Fruit fly (Drosophila melanogaster) whole organism, embryonic: ENCODE data around the gene TfIIA-S.

Experiments
- CG10321 ChIP-seq: fragments of 200-800 bp; sonication (Bioruptor generic); IDR thresholded peaks from 2 replicates; pipeline ENCODE4 v1.3.6; 2022; ENCODE audit warnings: missing biosample characterization, missing genetic modification characterization
- CG10543 ChIP-seq: fragments of 200-800 bp; sonication (Bioruptor generic); optimal IDR thresholded peaks from 3 replicates; lab custom pipeline; 2017; ENCODE audit warnings: missing biosample characterization, mild to moderate bottlenecking, missing genetic modification characterization, moderate library complexity
- CG12071 ChIP-seq: fragments of 200-800 bp; sonication (Bioruptor generic); optimal IDR thresholded peaks from 3 replicates; lab custom pipeline; 2018; ENCODE audit warnings: missing biosample characterization, mild to moderate bottlenecking, missing genetic modification characterization
- CG12942 ChIP-seq: fragments of 200-800 bp; sonication (Bioruptor generic); optimal IDR thresholded peaks from 3 replicates; lab custom pipeline; 2016; ENCODE audit warnings: missing biosample characterization, missing genetic modification characterization
- CG13424 ChIP-seq: fragments of 200-800 bp; sonication (Bioruptor generic); optimal IDR thresholded peaks from 2 replicates; lab custom pipeline; 2019; ENCODE audit warnings: missing biosample characterization, mild to moderate bottlenecking, missing genetic modification characterization, moderate library complexity
- CG14050 ChIP-seq: fragments of 200-800 bp; sonication (Bioruptor generic); IDR thresholded peaks from 3 replicates; pipeline ENCODE4 v1.3.6; 2022; ENCODE audit warnings: missing biosample characterization, missing genetic modification characterization
- CG1602 ChIP-seq: fragments of 200-800 bp; sonication (Bioruptor generic); optimal IDR thresholded peaks from 3 replicates; lab custom pipeline; 2016; ENCODE audit warnings: missing biosample characterization, missing genetic modification characterization
- CG18764 ChIP-seq: fragments of 200-800 bp; sonication (Bioruptor generic); optimal IDR thresholded peaks from 3 replicates; lab custom pipeline; 2016; ENCODE audit warnings: missing biosample characterization, missing genetic modification characterization
- CG2889 ChIP-seq: fragments of 200-800 bp; sonication (Bioruptor generic); IDR thresholded peaks from 3 replicates; pipeline ENCODE4 v1.3.6; 2022; ENCODE audit warnings: missing biosample characterization, missing genetic modification characterization
- CG30403 ChIP-seq: fragments of 200-800 bp; sonication (Bioruptor generic); optimal IDR thresholded peaks from 3 replicates; lab custom pipeline; 2016; ENCODE audit warnings: missing biosample characterization, missing genetic modification characterization
- CG34422 ChIP-seq: fragments of 200-800 bp; sonication (Bioruptor generic); IDR thresholded peaks from 3 replicates; pipeline ENCODE4 v1.3.6; 2022; ENCODE audit warnings: missing biosample characterization, missing genetic modification characterization
- CG3838 ChIP-seq: fragments of 200-800 bp; sonication (Bioruptor generic); optimal IDR thresholded peaks from 3 replicates; lab custom pipeline; 2016; ENCODE audit warnings: missing biosample characterization, missing genetic modification characterization
- CG4360 ChIP-seq: fragments of 200-800 bp; sonication (Bioruptor generic); IDR thresholded peaks from 2 replicates; pipeline ENCODE4 v1.3.6; 2022; ENCODE audit warnings: missing biosample characterization, missing genetic modification characterization
- CG4424 ChIP-seq: fragments of 200-800 bp; sonication (Bioruptor generic); optimal IDR thresholded peaks from 3 replicates; lab custom pipeline; 2016; ENCODE audit warnings: missing biosample characterization, missing genetic modification characterization
- CG7745 ChIP-seq: fragments of 200-800 bp; sonication (Bioruptor generic); optimal IDR thresholded peaks from 2 replicates; lab custom pipeline; 2018; ENCODE audit warnings: missing biosample characterization, mild to moderate bottlenecking, missing genetic modification characterization, moderate library complexity
- CG7786 ChIP-seq: fragments of 200-800 bp; sonication (Bioruptor generic); optimal IDR thresholded peaks from 2 replicates; lab custom pipeline; 2016; ENCODE audit warnings: missing biosample characterization, missing genetic modification characterization
- CG7928 ChIP-seq: fragments of 200-800 bp; sonication (Bioruptor generic); optimal IDR thresholded peaks from 2 replicates; lab custom pipeline; 2017; ENCODE audit warnings: missing biosample characterization, mild to moderate bottlenecking, missing genetic modification characterization
- CG7963 ChIP-seq: fragments of 200-800 bp; sonication (Bioruptor generic); IDR thresholded peaks from 3 replicates; pipeline ENCODE4 v1.3.6; 2022; ENCODE audit warnings: missing biosample characterization, missing genetic modification characterization; ENCODE audit not compliant: partially characterized antibody
- CG9797 ChIP-seq: fragments of 200-800 bp; sonication (Bioruptor generic); optimal IDR thresholded peaks from 3 replicates; lab custom pipeline; 2018; ENCODE audit warnings: missing biosample characterization, mild to moderate bottlenecking, missing genetic modification characterization
- Chrac-16 ChIP-seq: fragments of 200-800 bp; sonication (Bioruptor generic); optimal IDR thresholded peaks from 3 replicates; lab custom pipeline; 2016; ENCODE audit warnings: missing biosample characterization, missing genetic modification characterization
- Deaf1 ChIP-seq: fragments of 200-800 bp; optimal IDR thresholded peaks from 3 replicates; lab custom pipeline; 2019; ENCODE audit warnings: missing biosample characterization, mild to moderate bottlenecking, missing genetic modification characterization, moderate library complexity
- Fer2 ChIP-seq: fragments of 200-800 bp; sonication (Bioruptor generic); optimal IDR thresholded peaks from 2 replicates; lab custom pipeline; 2018; ENCODE audit warnings: missing biosample characterization, mild to moderate bottlenecking, missing genetic modification characterization, moderate library complexity
- HHEX ChIP-seq: fragments of 200-800 bp; sonication (Bioruptor generic); optimal IDR thresholded peaks from 3 replicates; lab custom pipeline; 2017; ENCODE audit warnings: missing biosample characterization, mild to moderate bottlenecking, missing genetic modification characterization, missing genetic modification reagents
- Hmr ChIP-seq: fragments of 200-800 bp; sonication (Bioruptor generic); optimal IDR thresholded peaks from 3 replicates; lab custom pipeline; 2017; ENCODE audit warnings: mild to moderate bottlenecking, missing biosample characterization, missing genetic modification reagents, missing genetic modification characterization
- Hmx ChIP-seq: fragments of 200-800 bp; sonication (Bioruptor generic); optimal IDR thresholded peaks from 2 replicates; lab custom pipeline; 2016; ENCODE audit warnings: missing biosample characterization, missing genetic modification characterization
- Max ChIP-seq: fragments of 200-800 bp; sonication (Bioruptor generic); optimal IDR thresholded peaks from 2 replicates; lab custom pipeline; 2016; ENCODE audit warnings: missing biosample characterization, mild to moderate bottlenecking, missing genetic modification characterization
- Mrtf ChIP-seq: fragments of 200-800 bp; sonication (Bioruptor generic); IDR thresholded peaks from 3 replicates; pipeline ENCODE4 v1.3.6; 2022; ENCODE audit warnings: missing biosample characterization, missing genetic modification characterization
- Rfx ChIP-seq: fragments of 200-800 bp; sonication (Bioruptor generic); IDR thresholded peaks from 2 replicates; pipeline ENCODE4 v1.3.6; 2022; ENCODE audit warnings: missing biosample characterization, missing genetic modification characterization
- Rx ChIP-seq: fragments of 200-800 bp; sonication (Bioruptor generic); IDR thresholded peaks from 2 replicates; pipeline ENCODE4 v1.3.6; 2022; ENCODE audit warnings: missing biosample characterization, missing genetic modification characterization
- Sin3A ChIP-seq: fragments of >200 bp; optimal IDR thresholded peaks from 2 replicates; lab custom pipeline; 2018
- Six4 ChIP-seq: fragments of 200-800 bp; sonication (Bioruptor generic); optimal IDR thresholded peaks from 2 replicates; lab custom pipeline; 2016; ENCODE audit warnings: missing biosample characterization, missing genetic modification characterization
- cad ChIP-seq: fragments of >200 bp; optimal IDR thresholded peaks from 2 replicates; lab custom pipeline; 2017; ENCODE audit warnings: missing biosample characterization, missing genetic modification characterization
- cas ChIP-seq: fragments of 200-800 bp; sonication (Bioruptor generic); IDR thresholded peaks from 2 replicates; pipeline ENCODE4 v1.3.6; 2022; ENCODE audit warnings: missing biosample characterization, missing genetic modification characterization
- dm ChIP-seq: fragments of 200-800 bp; sonication (Bioruptor generic); optimal IDR thresholded peaks from 3 replicates; lab custom pipeline; 2016; ENCODE audit warnings: missing biosample characterization, missing genetic modification characterization
- dmrt11E ChIP-seq: fragments of 200-800 bp; sonication (Bioruptor generic); optimal IDR thresholded peaks from 3 replicates; lab custom pipeline; 2018; ENCODE audit warnings: missing biosample characterization, mild to moderate bottlenecking, missing genetic modification characterization, moderate library complexity
- ems ChIP-seq: fragments of 200-800 bp; sonication (Bioruptor generic); optimal IDR thresholded peaks from 3 replicates; lab custom pipeline; 2016; ENCODE audit warnings: missing biosample characterization, missing genetic modification characterization
- fd3F ChIP-seq: fragments of 200-800 bp; sonication (Bioruptor generic); optimal IDR thresholded peaks from 2 replicates; lab custom pipeline; 2018; ENCODE audit warnings: missing biosample characterization, mild to moderate bottlenecking, missing genetic modification characterization, moderate library complexity
- hbn ChIP-seq: fragments of 200-800 bp; sonication (Bioruptor generic); IDR thresholded peaks from 2 replicates; pipeline ENCODE4 v1.3.6; 2022; ENCODE audit warnings: missing biosample characterization, missing genetic modification characterization; ENCODE audit not compliant: partially characterized antibody
- inv ChIP-seq: fragments of 200-800 bp; sonication (Bioruptor generic); IDR thresholded peaks from 2 replicates; pipeline ENCODE4 v1.3.6; 2022; ENCODE audit warnings: missing biosample characterization, missing genetic modification characterization; ENCODE audit not compliant: partially characterized antibody
- kah ChIP-seq: fragments of 200-800 bp; sonication (Bioruptor generic); optimal IDR thresholded peaks from 2 replicates; lab custom pipeline; 2018; ENCODE audit warnings: missing biosample characterization, mild to moderate bottlenecking, missing genetic modification characterization
- phol ChIP-seq: fragments of 200-800 bp; sonication (Bioruptor generic); optimal IDR thresholded peaks from 3 replicates; lab custom pipeline; 2018; ENCODE audit warnings: missing biosample characterization, mild to moderate bottlenecking, missing genetic modification characterization, moderate library complexity
- pum ChIP-seq: fragments of 200-800 bp; sonication (Bioruptor generic); optimal IDR thresholded peaks from 2 replicates; lab custom pipeline; 2016; ENCODE audit warnings: missing biosample characterization, missing genetic modification characterization
- pzg ChIP-seq: fragments of 200-800 bp; sonication (Bioruptor generic); optimal IDR thresholded peaks from 3 replicates; lab custom pipeline; 2018; ENCODE audit warnings: missing biosample characterization, mild to moderate bottlenecking, missing genetic modification characterization, moderate library complexity
- sim ChIP-seq: fragments of 200-800 bp; sonication (Bioruptor generic); IDR thresholded peaks from 2 replicates; pipeline ENCODE4 v1.3.6; 2022; ENCODE audit warnings: missing biosample characterization, missing genetic modification characterization
- slbo ChIP-seq: fragments of 200-800 bp; sonication (Bioruptor generic); IDR thresholded peaks from 2 replicates; pipeline ENCODE4 v1.3.6; 2022; ENCODE audit warnings: missing biosample characterization, missing genetic modification characterization
- slp2 ChIP-seq: fragments of 200-800 bp; sonication (Bioruptor generic); optimal IDR thresholded peaks from 2 replicates; lab custom pipeline; 2016; ENCODE audit warnings: missing biosample characterization, missing genetic modification characterization
- sug ChIP-seq: fragments of 200-800 bp; optimal IDR thresholded peaks from 2 replicates; lab custom pipeline; 2019; ENCODE audit warnings: missing biosample characterization, mild to moderate bottlenecking, missing genetic modification characterization, moderate library complexity
- tin ChIP-seq: fragments of 200-800 bp; sonication (Bioruptor generic); optimal IDR thresholded peaks from 3 replicates; lab custom pipeline; 2016; ENCODE audit warnings: missing biosample characterization, missing genetic modification characterization
- zf30C ChIP-seq: fragments of 200-800 bp; sonication (Bioruptor generic); optimal IDR thresholded peaks from 3 replicates; lab custom pipeline; 2018; ENCODE audit warnings: missing biosample characterization, mild to moderate bottlenecking, missing genetic modification characterization

Gene TfIIA-S

DNA sequence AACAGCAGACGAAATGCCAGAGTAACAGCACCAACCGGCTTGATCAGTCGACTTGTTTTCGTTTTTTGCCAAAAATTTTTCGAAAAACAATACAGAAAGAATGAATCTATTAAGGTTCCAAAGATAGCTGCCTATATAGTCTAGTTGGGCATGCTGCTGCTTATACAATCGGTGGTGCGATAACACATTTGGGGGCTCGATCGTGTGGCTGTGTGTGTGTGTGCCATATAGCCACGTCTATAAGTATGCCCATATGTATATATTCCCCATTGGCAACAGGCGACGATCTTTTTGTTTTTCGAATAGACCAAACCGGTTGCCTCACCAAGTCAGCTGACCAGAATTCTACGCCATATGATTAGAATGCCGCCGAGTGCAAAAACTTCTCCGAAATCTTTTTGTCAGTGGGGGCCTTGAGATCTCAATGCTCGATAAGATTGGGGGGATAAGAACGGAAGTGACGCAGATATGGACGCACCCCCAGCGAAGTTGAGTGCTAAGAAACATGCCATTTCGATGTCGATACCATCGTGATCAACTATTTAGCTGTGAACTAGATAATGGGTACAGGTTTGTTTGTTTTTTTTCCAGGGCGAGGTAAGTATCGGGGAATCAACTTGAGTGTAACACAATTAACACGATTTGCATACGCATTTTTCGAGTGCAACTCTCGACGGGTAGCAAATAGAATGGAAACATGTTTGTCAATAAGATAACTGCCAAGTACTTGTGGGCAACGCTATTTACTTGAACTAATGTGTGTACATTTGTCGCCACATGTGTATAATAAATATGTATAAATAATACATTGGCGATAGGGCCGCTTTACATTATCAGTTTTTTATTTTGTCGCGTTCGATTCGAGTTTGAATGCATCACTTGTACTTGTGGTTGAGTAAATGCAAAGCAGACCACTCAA lies 49.3 kb upstream of the TfIIA-S start (continued):
- TF ChIP-seq CG7963 (GFP tag; lab: Robert Waterston, UW) (no peak), CG7928 (GFP tag; lab: Kevin White, UChicago) (peak; percentile 51), phol (tag; lab: Kevin White, UChicago) (peak; percentile 6), Sin3A (lab: Kevin White, UChicago) (no peak), CG4424 (peak; percentile 74), Chrac-16 (GFP tag; lab: Kevin White, UChicago) (peak; percentile 20), ems (peak; percentile 3), Mrtf (GFP tag; lab: Robert Waterston, UW) (peak; percentile 43; the same call in 1 of the 3 replicates), slp2 (GFP tag; lab: Kevin White, UChicago) (no peak), sug (tag; lab: Kevin White, UChicago) (peak; percentile 99), CG10321 (GFP tag; lab: Robert Waterston, UW) (peak; percentile 52; the same call in 1 of the 2 replicates), fd3F (GFP tag; lab: Kevin White, UChicago) (peak; percentile 82), CG7786 (peak; percentile 24), dmrt11E (tag; lab: Kevin White, UChicago) (peak; percentile 87), kah (GFP tag; lab: Kevin White, UChicago) (peak; percentile 57), cas (GFP tag; lab: Robert Waterston, UW) (peak; percentile 40; the same call in 1 of the 2 replicates), Six4 (GFP tag; lab: Kevin White, UChicago) (peak; percentile 68), CG12071 (GFP tag; lab: Kevin White, UChicago) (peak; percentile 90), Rfx (GFP tag; lab: Robert Waterston, UW) (peak; percentile 73), Hmr (GFP tag; lab: Kevin White, UChicago) (peak; percentile 89), inv (GFP tag; lab: Robert Waterston, UW) (no peak), cad (GFP tag; lab: Kevin White, UChicago) (no peak), sim (GFP tag; lab: Robert Waterston, UW) (peak; percentile 84), tin (GFP tag; lab: Kevin White, UChicago) (peak; percentile 34), dm (GFP tag; lab: Kevin White, UChicago) (peak; percentile 15), CG9797 (GFP tag; lab: Kevin White, UChicago) (peak; percentile 26), HHEX (GFP tag; lab: Kevin White, UChicago) (peak; percentile 88), Max (GFP tag; lab: Kevin White, UChicago) (peak; percentile 84), CG12942 (GFP tag; lab: Kevin White, UChicago) (peak; percentile 77), CG3838 (peak; percentile 76), pum (GFP tag; lab: Kevin White, UChicago) (peak; percentile 47), CG18764 (peak; percentile 86), CG10543 (peak; percentile 90), pzg (GFP tag; lab: Kevin White, UChicago) (no peak), CG30403 (GFP tag; lab: Kevin White, UChicago) (peak; percentile 44), Rx (GFP tag; lab: Robert Waterston, UW) (no peak), hbn (GFP tag; lab: Robert Waterston, UW) (no peak), slbo (GFP tag; lab: Robert Waterston, UW) (peak; percentile 56), Deaf1 (tag; lab: Kevin White, UChicago) (no peak), CG7745 (tag; lab: Kevin White, UChicago) (peak; percentile 87), Hmx (no peak), zf30C (GFP tag; lab: Kevin White, UChicago) (peak; percentile 10), CG13424 (tag; lab: Kevin White, UChicago) (peak; percentile 77), CG34422 (no peak), CG14050 (GFP tag; lab: Robert Waterston, UW) (peak; percentile 72; the same call in 2 of the 3 replicates), Fer2 (tag; lab: Kevin White, UChicago) (peak; percentile 70), CG2889 (GFP tag; lab: Robert Waterston, UW) (peak; percentile 43; the same call in 1 of the 3 replicates), CG4360 (GFP tag; lab: Robert Waterston, UW) (peak; percentile 77), CG1602 (peak; percentile 84)
